Worm (Caenorhabditis elegans) whole organism, young adult: Measurements from ENCODE around the gene F26F4.8.

ENCODE experiments used
- B0035.1 ChIP-seq: sonication (generic microtip); optimal IDR thresholded peaks from 2 replicates; lab custom pipeline; 2016; ENCODE audit warnings: missing genetic modification characterization, mild to moderate bottlenecking, missing compliant biosample characterization, missing genotype, missing genetic modification reagents
- D2030.7 ChIP-seq: fragments of 200-800 bp; sonication (Bioruptor generic); IDR thresholded peaks from 2 replicates; pipeline ENCODE4 v1.3.6; 2022; ENCODE audit warnings: missing genetic modification reagents, missing genetic modification characterization, missing compliant biosample characterization
- F10E7.11 ChIP-seq: sonication (generic microtip); optimal IDR thresholded peaks from 2 replicates; lab custom pipeline; 2017; ENCODE audit warnings: mild to moderate bottlenecking, missing genetic modification characterization, moderate library complexity, missing compliant biosample characterization
- F37B4.10 ChIP-seq: fragments of 200-800 bp; sonication (Bioruptor generic); IDR thresholded peaks from 2 replicates; pipeline ENCODE4 v1.3.6; 2022; ENCODE audit warnings: missing genetic modification characterization, missing compliant biosample characterization
- F52B5.7 ChIP-seq: sonication (generic microtip); optimal IDR thresholded peaks from 2 replicates; lab custom pipeline; 2016; ENCODE audit warnings: mild to moderate bottlenecking, missing genetic modification characterization, missing compliant biosample characterization
- F57A8.1 ChIP-seq: fragments of 200-800 bp; sonication (Bioruptor generic); optimal IDR thresholded peaks from 2 replicates; lab custom pipeline; 2018; ENCODE audit warnings: mild to moderate bottlenecking, missing genetic modification characterization, moderate library complexity, missing compliant biosample characterization
- K11D2.4 ChIP-seq: fragments of 200-800 bp; sonication (Bioruptor generic); IDR thresholded peaks from 2 replicates; pipeline ENCODE4 v1.3.6; 2022; ENCODE audit warnings: missing genetic modification reagents, missing genetic modification characterization, missing compliant biosample characterization
- Y53G8AR.9 ChIP-seq: fragments of 200-800 bp; sonication (Bioruptor generic); conservative IDR thresholded peaks from 2 replicates; pipeline ENCODE4 v1.3.6; 2022; ENCODE audit warnings: missing genetic modification reagents, missing genetic modification characterization, missing compliant biosample characterization
- ama-1 ChIP-seq, 3 experiments: fragments of 150-350 bp in 1 of 3; sonication (generic microtip) in 2 of 3; optimal IDR thresholded peaks; 2 replicates each; lab custom pipeline; 2014 to 2018; ENCODE audit warnings: missing biosample characterization in 2 of 3, missing genetic modification characterization in 2 of 3, missing genetic modification reagents in 2 of 3
- atf-7 ChIP-seq: sonication (generic microtip); optimal IDR thresholded peaks from 2 replicates; lab custom pipeline; 2017; ENCODE audit warnings: mild to moderate bottlenecking, missing genetic modification characterization, missing compliant biosample characterization
- attf-5 ChIP-seq: fragments of 200-800 bp; sonication (Bioruptor generic); optimal IDR thresholded peaks from 2 replicates; lab custom pipeline; 2018; ENCODE audit warnings: mild to moderate bottlenecking, missing genetic modification characterization, missing compliant biosample characterization
- attf-6 ChIP-seq: fragments of 200-800 bp; sonication (Bioruptor generic); IDR thresholded peaks from 2 replicates; pipeline ENCODE4 v1.3.6; 2022; ENCODE audit warnings: missing genetic modification reagents, missing genetic modification characterization, missing compliant biosample characterization
- bed-2 ChIP-seq: fragments of 200-800 bp; sonication (Bioruptor generic); IDR thresholded peaks from 2 replicates; pipeline ENCODE4 v1.3.6; 2022; ENCODE audit warnings: missing genetic modification reagents, missing genetic modification characterization, missing compliant biosample characterization
- cebp-1 ChIP-seq, 2 experiments: fragments of 200-800 bp in 1 of 2; sonication (Bioruptor generic) in 1 of 2; sonication (generic microtip) in 1 of 2; IDR thresholded peaks in 1 of 2; optimal IDR thresholded peaks in 1 of 2; 2 replicates each; pipeline versions ENCODE4 v1.3.6 to Lab custom; 2017 to 2022; ENCODE audit warnings: missing compliant biosample characterization in 2 of 2, missing genetic modification characterization in 2 of 2, mild to moderate bottlenecking in 1 of 2, missing genetic modification reagents in 1 of 2, moderate library complexity in 1 of 2
- cebp-2 ChIP-seq: fragments of 200-800 bp; sonication (Bioruptor generic); IDR thresholded peaks from 2 replicates; pipeline ENCODE4 v1.3.6; 2022; ENCODE audit warnings: missing genetic modification characterization, missing compliant biosample characterization
- ceh-40 ChIP-seq: fragments of 200-800 bp; sonication (Bioruptor generic); IDR thresholded peaks from 2 replicates; pipeline ENCODE4 v1.3.6; 2022; ENCODE audit warnings: missing genetic modification characterization, missing compliant biosample characterization
- ceh-79 ChIP-seq: sonication (generic microtip); optimal IDR thresholded peaks from 2 replicates; lab custom pipeline; 2017; ENCODE audit warnings: mild to moderate bottlenecking, missing genetic modification characterization, missing compliant biosample characterization
- chd-7 ChIP-seq: sonication (generic microtip); optimal IDR thresholded peaks from 2 replicates; lab custom pipeline; 2016; ENCODE audit warnings: mild to moderate bottlenecking, missing genetic modification characterization, moderate library complexity, missing compliant biosample characterization
- dox-1 ChIP-seq: fragments of 200-800 bp; sonication (Bioruptor generic); IDR thresholded peaks from 2 replicates; pipeline ENCODE4 v1.3.6; 2022; ENCODE audit warnings: missing genetic modification reagents, missing genetic modification characterization, missing compliant biosample characterization
- ekl-4 ChIP-seq: fragments of 200-800 bp; sonication (Bioruptor generic); IDR thresholded peaks from 2 replicates; pipeline ENCODE4 v1.3.6; 2022; ENCODE audit warnings: missing genetic modification reagents, missing genetic modification characterization, missing compliant biosample characterization
- gei-17 ChIP-seq: fragments of 200-800 bp; sonication (Bioruptor generic); optimal IDR thresholded peaks from 2 replicates; lab custom pipeline; 2018; ENCODE audit warnings: mild to moderate bottlenecking, missing genetic modification characterization, missing compliant biosample characterization
- let-607 ChIP-seq, 2 experiments: fragments of 200-800 bp in 1 of 2; sonication (Bioruptor generic) in 1 of 2; sonication (generic microtip) in 1 of 2; optimal IDR thresholded peaks; 2 replicates each; lab custom pipeline; 2016 to 2018; ENCODE audit warnings: mild to moderate bottlenecking in 2 of 2, missing compliant biosample characterization in 2 of 2, missing genetic modification characterization in 2 of 2, moderate library complexity in 2 of 2, missing genotype in 1 of 2
- lin-26 ChIP-seq: fragments of 200-800 bp; sonication (Bioruptor generic); IDR thresholded peaks from 2 replicates; pipeline ENCODE4 v1.3.6; 2022; ENCODE audit warnings: missing genetic modification reagents, missing genetic modification characterization, missing compliant biosample characterization
- lir-1 ChIP-seq: fragments of 200-800 bp; sonication (Bioruptor generic); conservative IDR thresholded peaks from 2 replicates; pipeline ENCODE4 v1.3.6; 2022; ENCODE audit warnings: missing genetic modification reagents, missing genetic modification characterization, missing compliant biosample characterization
- madf-6 ChIP-seq: fragments of 200-800 bp; sonication (Bioruptor generic); IDR thresholded peaks from 2 replicates; pipeline ENCODE4 v1.3.6; 2022; ENCODE audit warnings: missing genetic modification reagents, missing genetic modification characterization, missing compliant biosample characterization
- madf-8 ChIP-seq: fragments of 200-800 bp; sonication (Bioruptor generic); conservative IDR thresholded peaks from 2 replicates; pipeline ENCODE4 v1.3.6; 2022; ENCODE audit warnings: missing genetic modification reagents, missing genetic modification characterization, missing compliant biosample characterization
- nfya-1 ChIP-seq: sonication (generic microtip); optimal IDR thresholded peaks from 2 replicates; lab custom pipeline; 2017; ENCODE audit warnings: antibody characterized with exemption, missing compliant biosample characterization, missing genetic modification characterization, borderline replicate concordance; ENCODE audit not compliant: insufficient read depth
- nhr-80 ChIP-seq: sonication (generic microtip); optimal IDR thresholded peaks from 2 replicates; lab custom pipeline; 2016; ENCODE audit warnings: missing genetic modification characterization, missing compliant biosample characterization
- pha-4 ChIP-seq: fragments of 150-350 bp; sonication (generic microtip); optimal IDR thresholded peaks from 2 replicates; lab custom pipeline; 2014; ENCODE audit warnings: missing biosample characterization, missing genetic modification reagents, missing genetic modification characterization
- rcor-1 ChIP-seq: fragments of 200-800 bp; sonication (Bioruptor generic); IDR thresholded peaks from 2 replicates; pipeline ENCODE4 v1.3.6; 2022; ENCODE audit warnings: missing genetic modification reagents, missing genetic modification characterization, missing compliant biosample characterization
- sea-2 ChIP-seq: fragments of 200-800 bp; sonication (Bioruptor generic); IDR thresholded peaks from 2 replicates; pipeline ENCODE4 v1.3.6; 2022; ENCODE audit warnings: missing genetic modification characterization, missing compliant biosample characterization
- snpc-1.1 ChIP-seq: sonication (generic microtip); optimal IDR thresholded peaks from 2 replicates; lab custom pipeline; 2017; ENCODE audit warnings: missing genetic modification characterization, mild to moderate bottlenecking, missing compliant biosample characterization, antibody characterized with exemption, moderate library complexity, missing genotype, missing genetic modification reagents; ENCODE audit not compliant: insufficient read depth
- somi-1 ChIP-seq: fragments of 200-800 bp; sonication (Bioruptor generic); optimal IDR thresholded peaks from 2 replicates; lab custom pipeline; 2018; ENCODE audit warnings: mild to moderate bottlenecking, missing genetic modification characterization, missing compliant biosample characterization
- zfh-2 ChIP-seq: fragments of 200-800 bp; sonication (Bioruptor generic); conservative IDR thresholded peaks from 2 replicates; pipeline ENCODE4 v1.3.6; 2022; ENCODE audit warnings: missing genetic modification reagents, missing genetic modification characterization, missing compliant biosample characterization

Gene F26F4.8

DNA sequence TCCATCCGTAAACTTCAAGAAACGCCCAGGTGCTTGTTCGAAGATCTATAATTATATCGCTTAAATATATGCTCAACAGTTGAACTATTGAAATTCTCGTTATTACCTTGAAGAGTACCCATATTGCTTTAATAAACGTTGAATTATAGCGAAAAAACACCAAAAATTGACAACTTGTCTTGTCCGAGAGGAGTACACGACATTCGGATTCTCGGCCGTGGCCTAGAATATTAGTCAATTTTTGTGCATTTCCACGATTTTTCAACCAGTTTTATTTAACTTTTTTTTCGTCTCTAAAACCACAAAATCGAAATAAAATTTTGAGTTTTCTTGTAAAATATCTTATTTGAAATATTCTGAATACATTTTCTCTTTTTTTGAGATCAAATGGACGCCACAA lies 7.0 kb upstream of the F26F4.8 start, which contains the start of the genes F26F4.9 and cee-1 (continued):
- TF ChIP-seq B0035.1 (tag; lab: Kevin White, UChicago) (no peak), cebp-1 (GFP tag; IDR thresholded peaks at IDR 0.05; lab: Robert Waterston, UW) (no peak), cebp-1 (tag; optimal IDR thresholded peaks at IDR 0.05; lab: Kevin White, UChicago) (peak; percentile 24), F10E7.11 (tag; lab: Kevin White, UChicago) (no peak), dox-1 (GFP tag; lab: Robert Waterston, UW) (peak; percentile 54; the same call in 1 of the 2 replicates), lin-26 (no peak)

- TF ChIP-seq madf-8 (GFP tag; lab: Robert Waterston, UW) (no peak), ekl-4 (GFP tag; lab: Robert Waterston, UW) (no peak), lir-1 (no peak), pha-4 (tag; lab: Kevin White, UChicago) (no peak), madf-6 (no peak), gei-17 (no peak), sea-2 (GFP tag; lab: Robert Waterston, UW) (no peak), attf-6 (no peak), cebp-2 (GFP tag; lab: Robert Waterston, UW) (no peak), zfh-2 (GFP tag; lab: Robert Waterston, UW) (no peak), Y53G8AR.9 (no peak), attf-5 (GFP tag; lab: Kevin White, UChicago) (no peak), K11D2.4 (no peak), let-607 (tag; optimal IDR thresholded peaks at IDR 0.05; lab: Kevin White, UChicago) (no peak), F37B4.10 (GFP tag; lab: Robert Waterston, UW) (no peak)
- TF ChIP-seq, all 124 proteins: peak for 0
These were observed 5.7 kb upstream of the F26F4.8 start, which contains the start of gene F26F4.2 for ce11 chrIII:4910956-4911355. Gene F26F4.2, plus strand, starts transcription at chrIII:4911256.

- no peak for TF ChIP-seq F52B5.7 (tag; lab: Kevin White, UChicago)
- no peak for TF ChIP-seq ceh-79 (tag; lab: Kevin White, UChicago)
- no peak for TF ChIP-seq D2030.7
- no peak for TF ChIP-seq attf-5 (GFP tag; lab: Kevin White, UChicago)
- no peak for TF ChIP-seq nhr-80 (tag; lab: Kevin White, UChicago)
- TF ChIP-seq nfya-1, result no peak
- TF ChIP-seq chd-7 (tag; lab: Kevin White, UChicago), result no peak
- TF ChIP-seq F57A8.1 (GFP tag; lab: Kevin White, UChicago), result no peak
- TF ChIP-seq bed-2 (GFP tag; lab: Robert Waterston, UW), result no peak
- TF ChIP-seq madf-8 (GFP tag; lab: Robert Waterston, UW), result no peak
- TF ChIP-seq lir-1, result no peak
- TF ChIP-seq zfh-2 (GFP tag; lab: Robert Waterston, UW), result no peak
- TF ChIP-seq ama-1 (optimal IDR thresholded peaks at IDR 0.05; lab: Kevin White, UChicago), result no peak
- no peak for TF ChIP-seq ama-1 (GFP tag; optimal IDR thresholded peaks at IDR 0.05; lab: Kevin White, UChicago)
- no peak for TF ChIP-seq atf-7
- no peak for TF ChIP-seq ceh-40 (GFP tag; lab: Robert Waterston, UW)
- TF ChIP-seq somi-1 (GFP tag; lab: Kevin White, UChicago), result no peak
- TF ChIP-seq rcor-1 (GFP tag; lab: Robert Waterston, UW), result no peak
- no peak for TF ChIP-seq snpc-1.1 (tag; lab: Kevin White, UChicago)
These were observed 4.7 kb upstream of the F26F4.8 start, which contains the start of gene F26F4.12 for ce11 chrIII:4909938-4910337. Gene F26F4.12, minus strand, starts transcription at chrIII:4910038.
